Fruit fly (Drosophila melanogaster) whole organism, wandering third instar larva: ENCODE data around the gene RpL3.

ENCODE experiments used
- CG32264 ChIP-seq: fragments of 200-800 bp; sonication (Bioruptor generic); optimal IDR thresholded peaks from 2 replicates; lab custom pipeline; 2016; ENCODE audit warnings: missing biosample characterization, missing genetic modification characterization
- CG9705 ChIP-seq: fragments of 200-800 bp; sonication (Bioruptor generic); optimal IDR thresholded peaks from 2 replicates; lab custom pipeline; 2018; ENCODE audit warnings: missing biosample characterization, mild to moderate bottlenecking, missing genetic modification characterization
- Dfd ChIP-seq: fragments of >200 bp; optimal IDR thresholded peaks from 2 replicates; lab custom pipeline; 2017; ENCODE audit warnings: missing biosample characterization, missing genetic modification characterization
- HLH106 ChIP-seq: fragments of 200-800 bp; optimal IDR thresholded peaks from 3 replicates; lab custom pipeline; 2019; ENCODE audit warnings: missing biosample characterization, mild to moderate bottlenecking, missing genetic modification characterization, moderate library complexity
- Hr83 ChIP-seq: fragments of 200-300 bp; sonication (Bioruptor generic); optimal IDR thresholded peaks from 2 replicates; lab custom pipeline; 2016; ENCODE audit warnings: missing biosample characterization, mild to moderate bottlenecking, missing genetic modification characterization, moderate library complexity; ENCODE audit not compliant: poor library complexity, severe bottlenecking
- Mio ChIP-seq: sonication (Bioruptor generic); optimal IDR thresholded peaks from 2 replicates; lab custom pipeline; 2016; ENCODE audit warnings: missing biosample characterization, missing genetic modification characterization
- Sp1 ChIP-seq: fragments of 200-800 bp; sonication (Bioruptor generic); optimal IDR thresholded peaks from 3 replicates; lab custom pipeline; 2019; ENCODE audit warnings: missing biosample characterization, mild to moderate bottlenecking, missing genetic modification characterization, moderate library complexity
- h ChIP-seq: fragments of 200-800 bp; sonication (Bioruptor generic); optimal IDR thresholded peaks from 3 replicates; lab custom pipeline; 2016; ENCODE audit warnings: missing biosample characterization, mild to moderate bottlenecking, missing genetic modification characterization
- pan ChIP-seq: fragments of >200 bp; optimal IDR thresholded peaks from 2 replicates; lab custom pipeline; 2017
- sv ChIP-seq: fragments of 200-800 bp; sonication (Bioruptor generic); optimal IDR thresholded peaks from 3 replicates; lab custom pipeline; 2016; ENCODE audit warnings: missing biosample characterization, missing genetic modification characterization

- TF ChIP-seq Dfd (GFP tag; lab: Kevin White, UChicago), result no peak
- peak; percentile 50 for TF ChIP-seq Mio
- peak; percentile 99 for TF ChIP-seq Sp1
- TF ChIP-seq sv, result peak; percentile 88
- TF ChIP-seq HLH106 (tag; lab: Kevin White, UChicago), result peak; percentile 98
- TF ChIP-seq CG9705 (GFP tag; lab: Kevin White, UChicago), result peak; percentile 92
- TF ChIP-seq h (GFP tag; lab: Kevin White, UChicago), result peak; percentile 94
- no peak for TF ChIP-seq pan (lab: Kevin White, UChicago)
- peak; percentile 77 for TF ChIP-seq CG32264 (GFP tag; lab: Kevin White, UChicago)
- no peak for TF ChIP-seq Hr83 (GFP tag; lab: Kevin White, UChicago)
Observed at dm6 chr3R:11226496-11226895, 4.8 kb downstream of the RpL3 start, which contains the start of gene CG17726.
